Fruit fly (Drosophila melanogaster): ENCODE measurements around the gene Gdh.

- TF ChIP-seq pad (GFP tag; optimal IDR thresholded peaks at IDR 0.05) (no peak), CG7101 (tag; optimal IDR thresholded peaks at IDR 0.05) (no peak), CG5204 (GFP tag; optimal IDR thresholded peaks at IDR 0.05) (no peak), bab1 (GFP tag; optimal IDR thresholded peaks at IDR 0.05) (no peak), Hr96 (GFP tag; optimal IDR thresholded peaks at IDR 0.05) (no peak), CG33017 (tag; optimal IDR thresholded peaks at IDR 0.05) (no peak), Crg-1 (GFP tag; optimal IDR thresholded peaks at IDR 0.05) (no peak), kay (GFP tag; ENCODE audit: borderline replicate concordance) (no peak), Clk (GFP tag; optimal IDR thresholded peaks at IDR 0.05) (no peak), CG11617 (GFP tag; optimal IDR thresholded peaks at IDR 0.05) (no peak), cic (GFP tag; optimal IDR thresholded peaks at IDR 0.05) (no peak)
Measured at dm6 chr3R:23915967-23916366, 26.9 kb downstream of the Gdh start.
